Fruit fly (Drosophila melanogaster) whole organism, adult: ENCODE results near the gene CG7296.

Experiments
- CG11617 ChIP-seq: fragments of 200-800 bp; sonication (Bioruptor generic); optimal IDR thresholded peaks from 2 replicates; lab custom pipeline; 2017; ENCODE audit warnings: mild to moderate bottlenecking, missing biosample characterization, missing genetic modification reagents, missing genetic modification characterization
- CG12768 ChIP-seq: fragments of 200-800 bp; sonication (Bioruptor generic); optimal IDR thresholded peaks from 2 replicates; lab custom pipeline; 2017; ENCODE audit warnings: missing biosample characterization, missing genetic modification characterization, mild to moderate bottlenecking, moderate library complexity, missing genetic modification reagents
- CG14711 ChIP-seq: fragments of 200-800 bp; sonication (Bioruptor generic); optimal IDR thresholded peaks from 2 replicates; lab custom pipeline; 2018; ENCODE audit warnings: missing biosample characterization, mild to moderate bottlenecking, missing genetic modification characterization, moderate library complexity
- CG1620 ChIP-seq: fragments of 200-800 bp; sonication (Bioruptor generic); optimal IDR thresholded peaks from 2 replicates; lab custom pipeline; 2016; ENCODE audit warnings: missing biosample characterization, missing genetic modification characterization
- CG33017 ChIP-seq: fragments of 200-800 bp; sonication (Bioruptor generic); optimal IDR thresholded peaks from 2 replicates; lab custom pipeline; 2018; ENCODE audit warnings: missing biosample characterization, mild to moderate bottlenecking, missing genetic modification characterization, moderate library complexity
- CG5204 ChIP-seq: fragments of 200-800 bp; sonication (Bioruptor generic); optimal IDR thresholded peaks from 2 replicates; lab custom pipeline; 2016; ENCODE audit warnings: missing biosample characterization, missing genetic modification characterization
- CG7045 ChIP-seq: fragments of 200-800 bp; sonication (Bioruptor generic); optimal IDR thresholded peaks from 2 replicates; lab custom pipeline; 2017; ENCODE audit warnings: missing biosample characterization, mild to moderate bottlenecking, missing genetic modification characterization
- CG7101 ChIP-seq: fragments of 200-800 bp; sonication (Bioruptor generic); optimal IDR thresholded peaks from 2 replicates; lab custom pipeline; 2018; ENCODE audit warnings: missing biosample characterization, mild to moderate bottlenecking, missing genetic modification characterization, moderate library complexity
- Clk ChIP-seq: fragments of 200-800 bp; sonication (Bioruptor generic); optimal IDR thresholded peaks from 2 replicates; lab custom pipeline; 2017; ENCODE audit warnings: missing biosample characterization, missing genetic modification characterization
- Crg-1 ChIP-seq: fragments of 200-800 bp; sonication (Bioruptor generic); optimal IDR thresholded peaks from 2 replicates; lab custom pipeline; 2016; ENCODE audit warnings: missing biosample characterization, missing genetic modification characterization
- Hr96 ChIP-seq: fragments of 200-800 bp; sonication (Bioruptor generic); optimal IDR thresholded peaks from 2 replicates; lab custom pipeline; 2016; ENCODE audit warnings: missing biosample characterization, missing genetic modification characterization
- Mnt ChIP-seq: fragments of 200-800 bp; sonication (Bioruptor generic); optimal IDR thresholded peaks from 2 replicates; lab custom pipeline; 2016; ENCODE audit warnings: missing biosample characterization, mild to moderate bottlenecking, missing genetic modification characterization
- bab1 ChIP-seq: fragments of 200-800 bp; sonication (Bioruptor generic); optimal IDR thresholded peaks from 3 replicates; lab custom pipeline; 2019; ENCODE audit warnings: missing biosample characterization, mild to moderate bottlenecking, missing genetic modification characterization, moderate library complexity
- cic ChIP-seq: fragments of 200-800 bp; sonication (Bioruptor generic); optimal IDR thresholded peaks from 2 replicates; lab custom pipeline; 2017; ENCODE audit warnings: missing biosample characterization, mild to moderate bottlenecking, missing genetic modification characterization, moderate library complexity
- cnc ChIP-seq, 2 experiments: fragments of >200 bp; optimal IDR thresholded peaks; 2 replicates each; lab custom pipeline; 2017
- kay ChIP-seq: fragments of 200-800 bp; sonication (Bioruptor generic); peaks from one replicate; lab custom pipeline; 2016; ENCODE audit warnings: missing biosample characterization, missing genetic modification characterization, borderline replicate concordance
- ovo ChIP-seq: fragments of 200-800 bp; sonication (Bioruptor generic); optimal IDR thresholded peaks from 2 replicates; lab custom pipeline; 2016; ENCODE audit warnings: missing biosample characterization, missing genetic modification characterization
- pad ChIP-seq: fragments of 200-800 bp; sonication (Bioruptor generic); optimal IDR thresholded peaks from 3 replicates; lab custom pipeline; 2017; ENCODE audit warnings: missing biosample characterization, missing genetic modification characterization, mild to moderate bottlenecking, moderate library complexity, missing genetic modification reagents
- tj ChIP-seq: fragments of 200-800 bp; sonication (Bioruptor generic); optimal IDR thresholded peaks from 3 replicates; lab custom pipeline; 2017; ENCODE audit warnings: missing biosample characterization, mild to moderate bottlenecking, missing genetic modification characterization, moderate library complexity
- toe ChIP-seq: fragments of 200-800 bp; sonication (Bioruptor generic); optimal IDR thresholded peaks from 2 replicates; lab custom pipeline; 2016; ENCODE audit warnings: missing biosample characterization, missing genetic modification characterization

CG7296 gene

dm6 chr2L:10701499-10702062, 14.7 kb upstream of the CG7296 start, which contains the start of gene Lip1:
TSS of gene Lip1 (minus strand) at chr2L:10701544.
- TF ChIP-seq ovo: no peak
- no peak for TF ChIP-seq CG7101 (tag; lab: Kevin White, UChicago)
- TF ChIP-seq CG7045 (GFP tag; lab: Kevin White, UChicago): no peak
- no peak for TF ChIP-seq CG12768
- no peak for TF ChIP-seq Hr96 (GFP tag; lab: Kevin White, UChicago)
- TF ChIP-seq CG33017 (tag; lab: Kevin White, UChicago): no peak
- no peak for TF ChIP-seq CG1620 (GFP tag; lab: Kevin White, UChicago)

- no peak for TF ChIP-seq CG11617 (GFP tag; lab: Kevin White, UChicago)
- no peak for TF ChIP-seq CG33017 (tag; lab: Kevin White, UChicago)
- no peak for TF ChIP-seq CG1620 (GFP tag; lab: Kevin White, UChicago)
- TF ChIP-seq CG12768: no peak
- TF ChIP-seq tj (GFP tag; lab: Kevin White, UChicago): no peak
Observed at dm6 chr2L:10697992-10698391, 11.1 kb upstream of the CG7296 start, which contains the start of gene CG7300. TSS of gene CG7300 (minus strand) at chr2L:10698043.

dm6 chr2L:10694053-10694618, 7.3 kb upstream of the CG7296 start, which contains the start of gene CG17108:
TSS of gene CG17108 (minus strand) at chr2L:10694103.
- TF ChIP-seq kay (GFP tag; lab: Kevin White, UChicago) (peak; percentile 75), CG11617 (GFP tag; lab: Kevin White, UChicago) (no peak), CG7045 (GFP tag; lab: Kevin White, UChicago) (no peak), toe (no peak), CG14711 (tag; lab: Kevin White, UChicago) (peak; percentile 38), ovo (no peak), CG12768 (no peak), cic (GFP tag; lab: Kevin White, UChicago) (no peak), CG33017 (tag; lab: Kevin White, UChicago) (peak; percentile 78), CG7101 (tag; lab: Kevin White, UChicago) (peak; percentile 17)

dm6 chr2L:10693018-10693417, 6.2 kb upstream of the CG7296 start:
- TF ChIP-seq pad (GFP tag; lab: Kevin White, UChicago): no peak
- TF ChIP-seq Crg-1 (GFP tag; lab: Kevin White, UChicago): no peak
- TF ChIP-seq ovo: no peak
- TF ChIP-seq kay (GFP tag; lab: Kevin White, UChicago): no peak
- TF ChIP-seq Hr96 (GFP tag; lab: Kevin White, UChicago): no peak
- TF ChIP-seq Mnt (GFP tag; lab: Kevin White, UChicago): no peak
- TF ChIP-seq CG7101 (tag; lab: Kevin White, UChicago): no peak
- no peak for TF ChIP-seq CG12768
- no peak for TF ChIP-seq toe
- no peak for TF ChIP-seq CG33017 (tag; lab: Kevin White, UChicago)
- TF ChIP-seq CG5204 (GFP tag; lab: Kevin White, UChicago): no peak

- no peak for TF ChIP-seq CG33017 (tag; lab: Kevin White, UChicago)
- TF ChIP-seq CG14711 (tag; lab: Kevin White, UChicago): no peak
- TF ChIP-seq Hr96 (GFP tag; lab: Kevin White, UChicago): no peak
Observed at dm6 chr2L:10689221-10690034, 2.6 kb upstream of the CG7296 start, which contains the start of gene CG7294. TSS of gene CG7294 (minus strand) at chr2L:10689271.

dm6 chr2L:10688764-10689163, 1.9 kb upstream of the CG7296 start:
- no peak for TF ChIP-seq pad (GFP tag; lab: Kevin White, UChicago)
- no peak for TF ChIP-seq CG11617 (GFP tag; lab: Kevin White, UChicago)
- TF ChIP-seq bab1 (GFP tag; lab: Kevin White, UChicago): no peak
- TF ChIP-seq Crg-1 (GFP tag; lab: Kevin White, UChicago): no peak
- TF ChIP-seq CG14711 (tag; lab: Kevin White, UChicago): no peak
- TF ChIP-seq cnc (optimal IDR thresholded peaks at IDR 0.05; lab: Kevin White, UChicago): no peak
- no peak for TF ChIP-seq CG7101 (tag; lab: Kevin White, UChicago)
- TF ChIP-seq toe: no peak
- no peak for TF ChIP-seq Hr96 (GFP tag; lab: Kevin White, UChicago)
- TF ChIP-seq ovo: no peak
- TF ChIP-seq CG7045 (GFP tag; lab: Kevin White, UChicago): no peak
- TF ChIP-seq CG12768: no peak
- TF ChIP-seq CG5204 (GFP tag; lab: Kevin White, UChicago): no peak

dm6 chr2L:10687794-10688185, 924 bp upstream of the CG7296 start:
- TF ChIP-seq cic (GFP tag; lab: Kevin White, UChicago) (no peak), CG1620 (GFP tag; lab: Kevin White, UChicago) (no peak), CG12768 (no peak), Clk (GFP tag; lab: Kevin White, UChicago) (no peak), CG11617 (GFP tag; lab: Kevin White, UChicago) (no peak), CG5204 (GFP tag; lab: Kevin White, UChicago) (no peak), ovo (no peak), cnc (optimal IDR thresholded peaks at IDR 0.05; lab: Kevin White, UChicago) (no peak), tj (GFP tag; lab: Kevin White, UChicago) (no peak), CG14711 (tag; lab: Kevin White, UChicago) (no peak), Hr96 (GFP tag; lab: Kevin White, UChicago) (no peak), CG7101 (tag; lab: Kevin White, UChicago) (no peak), pad (GFP tag; lab: Kevin White, UChicago) (no peak), CG33017 (tag; lab: Kevin White, UChicago) (no peak), CG7045 (GFP tag; lab: Kevin White, UChicago) (no peak), bab1 (GFP tag; lab: Kevin White, UChicago) (no peak), kay (GFP tag; lab: Kevin White, UChicago) (no peak), toe (no peak)
